Worm (Caenorhabditis elegans) whole organism, midembryonic: ENCODE data around the gene T04B8.5.

ENCODE experiments used
- T22C8.4 ChIP-seq: fragments of 200-800 bp; sonication (Bioruptor generic); IDR thresholded peaks from 2 replicates; pipeline ENCODE4 v1.3.6; 2022; ENCODE audit warnings: missing genetic modification characterization, missing compliant biosample characterization
- ref-1 ChIP-seq: fragments of 200-800 bp; sonication (Bioruptor generic); conservative IDR thresholded peaks from 2 replicates; pipeline ENCODE4 v1.3.6; 2022; ENCODE audit warnings: missing genetic modification reagents, missing genetic modification characterization, missing compliant biosample characterization

ce11 chrII:633984-634383 lies 9.6 kb upstream of the T04B8.5 start, which contains the start of gene T04B8.1:
- no peak for TF ChIP-seq ref-1 (GFP tag; lab: Robert Waterston, UW)
- no peak for TF ChIP-seq T22C8.4 (GFP tag; lab: Robert Waterston, UW)
